Worm (Caenorhabditis elegans): ENCODE data around the gene cec-6.

Gene cec-6

DNA sequence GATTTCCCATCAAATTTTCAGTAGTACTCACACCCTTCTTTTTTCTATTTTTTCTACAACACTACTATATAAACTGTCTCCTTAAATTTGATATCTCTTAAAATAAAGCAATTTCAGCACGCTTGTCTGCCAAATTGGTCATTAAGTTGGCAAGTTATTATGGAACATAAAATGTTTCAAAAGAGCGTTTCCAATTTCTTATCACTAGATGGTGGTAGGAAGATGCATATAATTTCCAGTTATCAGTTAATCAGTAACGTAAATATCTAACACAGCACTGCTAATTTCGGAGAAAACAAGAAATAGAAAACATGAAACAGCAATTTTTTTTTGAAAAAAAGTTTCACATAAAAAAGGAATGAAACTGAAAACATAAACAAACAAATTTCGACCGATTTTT lies 13.7 kb upstream of the cec-6 start:
- TF ChIP-seq swsn-7 (tag; optimal IDR thresholded peaks at IDR 0.05) = no peak
- TF ChIP-seq efl-1 (optimal IDR thresholded peaks at IDR 0.05) = no peak
- TF ChIP-seq efl-1 (GFP tag; optimal IDR thresholded peaks at IDR 0.05 in 1 of 2) = peak in 1 of 2 experiments; percentile 91
- no peak for TF ChIP-seq hlh-17 (GFP tag; optimal IDR thresholded peaks at IDR 0.05; ENCODE audit: borderline replicate concordance)

DNA sequence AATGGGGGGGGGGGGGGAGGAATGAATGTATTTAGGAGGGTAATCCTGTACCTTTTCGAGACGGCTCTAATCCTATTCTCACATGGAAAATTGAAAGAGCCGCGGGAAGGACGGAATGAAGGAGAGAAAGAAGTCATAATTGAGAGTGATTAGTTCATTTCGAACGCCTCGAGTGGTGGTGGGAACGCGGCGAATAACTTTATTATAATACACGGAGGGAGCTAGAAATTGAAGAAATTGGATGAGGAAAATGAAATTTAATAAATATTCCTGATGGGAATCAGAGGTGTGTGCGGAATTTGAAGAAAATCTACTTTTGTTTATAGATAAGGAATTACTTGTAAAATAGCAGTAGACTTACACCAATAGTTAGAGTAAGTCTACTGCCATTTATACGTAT lies 11.1 kb upstream of the cec-6 start:
- TF ChIP-seq egl-13 (tag; optimal IDR thresholded peaks at IDR 0.05) = no peak
- TF ChIP-seq nhr-71 (tag; optimal IDR thresholded peaks at IDR 0.05) = no peak
- TF ChIP-seq mdl-1 (tag; optimal IDR thresholded peaks at IDR 0.05) = no peak
- TF ChIP-seq blmp-1 (tag; optimal IDR thresholded peaks at IDR 0.05) = no peak
- no peak for TF ChIP-seq lin-15B (tag; optimal IDR thresholded peaks at IDR 0.05)
- no peak for TF ChIP-seq efl-1 (optimal IDR thresholded peaks at IDR 0.05)
- TF ChIP-seq efl-1 (GFP tag; optimal IDR thresholded peaks at IDR 0.05 in 1 of 2) = peak in 1 of 2 experiments; percentile 20
- no peak for TF ChIP-seq nhr-47 (tag; optimal IDR thresholded peaks at IDR 0.05)
- TF ChIP-seq ceh-8 (GFP tag; optimal IDR thresholded peaks at IDR 0.05) = no peak

DNA sequence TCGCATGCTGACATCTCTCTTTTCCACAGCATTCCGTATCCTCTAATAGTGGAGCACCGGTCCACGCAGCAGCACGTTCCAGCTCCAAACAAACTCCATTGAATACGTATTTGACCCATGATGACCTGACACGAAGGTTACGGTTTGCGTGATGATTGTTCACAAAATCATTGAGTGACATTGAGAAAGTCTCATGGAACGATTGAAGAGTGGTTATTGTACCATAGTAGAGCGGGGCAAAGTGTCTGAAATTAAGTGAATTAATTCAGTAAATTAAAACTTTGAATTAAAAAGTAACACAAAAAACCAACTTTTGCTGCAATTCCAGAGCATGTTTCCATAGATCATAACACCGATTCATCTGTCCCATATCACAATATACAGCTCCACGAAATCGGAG lies 10.1 kb upstream of the cec-6 start:
- TF ChIP-seq F16B12.6 (tag; optimal IDR thresholded peaks at IDR 0.05) (no peak), efl-1 (optimal IDR thresholded peaks at IDR 0.05) (no peak), efl-1 (GFP tag; optimal IDR thresholded peaks at IDR 0.05 in 1 of 2) (peak in 1 of 2 experiments; percentile 76), elt-2 (tag; optimal IDR thresholded peaks at IDR 0.05) (no peak), sptf-1 (tag; optimal IDR thresholded peaks at IDR 0.05) (no peak), ceh-88 (GFP tag; IDR thresholded peaks at IDR 0.05) (no peak)

DNA sequence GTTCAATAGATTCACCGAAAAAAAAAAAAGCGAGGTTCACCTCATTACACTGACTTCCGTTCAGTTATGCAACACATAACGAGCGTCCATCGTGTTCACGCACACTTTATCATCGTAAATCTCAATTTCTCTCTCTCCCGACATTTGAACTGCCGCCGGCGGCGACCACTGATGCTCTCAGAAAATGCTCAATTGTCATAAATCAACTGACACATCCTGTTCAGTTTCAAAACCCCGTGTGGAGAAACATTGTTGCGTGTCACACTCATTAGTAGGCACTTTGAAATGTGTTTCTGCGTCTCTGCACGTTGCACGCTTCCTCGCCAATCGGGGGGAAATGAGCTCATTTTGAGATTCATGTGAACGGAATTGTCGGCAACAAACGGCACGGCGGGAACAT lies 8.9 kb upstream of the cec-6 start:
- peak; percentile 10 for TF ChIP-seq unc-86 (tag; optimal IDR thresholded peaks at IDR 0.05)
- peak; percentile 44 for TF ChIP-seq lin-14 (GFP tag; optimal IDR thresholded peaks at IDR 0.05)
- no peak for TF ChIP-seq fkh-10 (GFP tag; optimal IDR thresholded peaks at IDR 0.05)
- no peak for TF ChIP-seq nhr-71 (tag; optimal IDR thresholded peaks at IDR 0.05)
- no peak for TF ChIP-seq zag-1 (tag; optimal IDR thresholded peaks at IDR 0.05)
- TF ChIP-seq ztf-11 (tag; optimal IDR thresholded peaks at IDR 0.05) = peak in 1 of 2 experiments; percentile 7
- TF ChIP-seq efl-1 (optimal IDR thresholded peaks at IDR 0.05) = no peak
- peak in 1 of 2 experiments; percentile 21 for TF ChIP-seq efl-1 (GFP tag; optimal IDR thresholded peaks at IDR 0.05 in 1 of 2)

DNA sequence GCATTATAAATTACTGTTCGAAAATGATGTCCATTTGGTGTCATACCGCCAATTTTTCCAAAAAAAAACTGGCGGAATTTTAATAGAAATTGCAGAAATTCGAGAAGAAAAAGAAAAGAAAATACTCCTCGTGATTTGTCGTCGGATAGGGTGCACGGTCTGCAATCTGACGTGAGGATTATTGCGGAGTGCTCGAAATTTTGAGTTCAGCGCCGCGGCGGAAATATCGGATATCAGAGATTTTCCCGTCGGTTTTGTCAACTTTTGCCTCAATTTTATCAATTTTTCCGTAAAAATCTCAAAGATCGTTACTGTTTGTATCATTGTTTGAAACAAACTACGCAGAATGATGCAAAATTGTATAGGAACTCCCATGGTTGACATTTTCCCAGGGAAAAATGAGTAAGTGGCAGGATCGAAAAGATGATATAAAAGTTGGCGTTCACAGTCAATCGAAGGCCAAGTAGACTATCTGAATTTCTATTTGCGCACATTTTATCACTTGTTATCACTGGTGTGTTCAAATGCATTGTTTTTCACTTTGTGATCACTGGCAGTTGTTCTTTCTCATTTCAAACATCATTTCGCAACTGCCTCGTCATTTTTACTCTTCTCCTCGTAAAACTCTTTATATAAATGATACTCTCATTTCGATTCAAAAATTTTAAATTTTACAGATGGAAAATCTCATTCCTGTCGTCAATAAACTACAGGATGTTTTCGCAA lies 6.7 kb upstream of the cec-6 start, which contains the start of the genes fem-1 and drp-1:
Gene fem-1, minus strand, starts transcription at position 150 of the 726 bp plus-strand sequence.
Gene drp-1, plus strand, starts transcription at position 676 of the 726 bp plus-strand sequence.
- TF ChIP-seq lir-3 (tag; optimal IDR thresholded peaks at IDR 0.05; ENCODE audit: poor library complexity) = no peak
- TF ChIP-seq xbp-1 (tag; optimal IDR thresholded peaks at IDR 0.05) = peak; percentile 7
- TF ChIP-seq fos-1 (tag; optimal IDR thresholded peaks at IDR 0.05) = no peak
- no peak for TF ChIP-seq lin-39 (tag; optimal IDR thresholded peaks at IDR 0.05)
- TF ChIP-seq rnt-1 (tag; optimal IDR thresholded peaks at IDR 0.05) = peak; percentile 18
- peak; percentile 4 for TF ChIP-seq skn-1 (tag; optimal IDR thresholded peaks at IDR 0.05)
- TF ChIP-seq zip-4 (GFP tag; optimal IDR thresholded peaks at IDR 0.05) = no peak
- TF ChIP-seq C16A3.4 (tag; optimal IDR thresholded peaks at IDR 0.05) = peak; percentile 37
- TF ChIP-seq ztf-4 (tag; optimal IDR thresholded peaks at IDR 0.05) = no peak
- no peak for TF ChIP-seq blmp-1 (tag; optimal IDR thresholded peaks at IDR 0.05)
- TF ChIP-seq pqm-1 (tag; optimal IDR thresholded peaks at IDR 0.05) = no peak
- TF ChIP-seq nhr-11 (tag; optimal IDR thresholded peaks at IDR 0.05) = no peak
- no peak for TF ChIP-seq ama-1 (optimal IDR thresholded peaks at IDR 0.05)
- TF ChIP-seq nhr-47 (tag; optimal IDR thresholded peaks at IDR 0.05) = peak; percentile 24
- peak; percentile 21 to 53 for TF ChIP-seq lin-35 (GFP tag; optimal IDR thresholded peaks at IDR 0.05)
- TF ChIP-seq mab-9 (GFP tag; IDR thresholded peaks at IDR 0.05) = no peak
- peak; percentile 27 for TF ChIP-seq swsn-7 (tag; optimal IDR thresholded peaks at IDR 0.05)
- no peak for TF ChIP-seq egl-13 (tag; optimal IDR thresholded peaks at IDR 0.05)
- peak; percentile 20 for TF ChIP-seq nhr-71 (tag; optimal IDR thresholded peaks at IDR 0.05)
- no peak for TF ChIP-seq snpc-4 (tag; optimal IDR thresholded peaks at IDR 0.05)
- peak in 1 of 2 experiments; percentile 6 for TF ChIP-seq mdl-1 (tag; optimal IDR thresholded peaks at IDR 0.05)
- no peak for TF ChIP-seq vab-15 (tag; optimal IDR thresholded peaks at IDR 0.05)
- no peak for TF ChIP-seq mef-2 (tag; optimal IDR thresholded peaks at IDR 0.05)
- TF ChIP-seq pag-3 (tag; optimal IDR thresholded peaks at IDR 0.05; ENCODE audit: borderline replicate concordance, insufficient read depth) = no peak
- TF ChIP-seq nhr-84 (tag; optimal IDR thresholded peaks at IDR 0.05) = no peak
- TF ChIP-seq ceh-82 (tag; optimal IDR thresholded peaks at IDR 0.05) = peak in 2 of 3 experiments; percentile 9 to 23
- no peak for TF ChIP-seq egl-27 (tag; optimal IDR thresholded peaks at IDR 0.05)
- TF ChIP-seq ztf-11 (tag; optimal IDR thresholded peaks at IDR 0.05) = no peak
- TF ChIP-seq sptf-1 (tag; optimal IDR thresholded peaks at IDR 0.05) = no peak
- no peak for TF ChIP-seq irx-1 (tag; optimal IDR thresholded peaks at IDR 0.05)

Measured in whole organism, L1 larva.